Fruit fly (Drosophila melanogaster) whole organism, embryonic: ENCODE results near the gene CG13380.

ENCODE experiments used
- Antp ChIP-seq: fragments of 200-800 bp; sonication (Bioruptor generic); optimal IDR thresholded peaks from 3 replicates; lab custom pipeline; 2016; ENCODE audit warnings: missing biosample characterization, missing genetic modification characterization
- Bteb2 ChIP-seq: fragments of 200-800 bp; sonication (Bioruptor generic); optimal IDR thresholded peaks from 2 replicates; lab custom pipeline; 2016; ENCODE audit warnings: missing biosample characterization, missing genetic modification characterization
- CG10565 ChIP-seq: fragments of 200-800 bp; sonication (Bioruptor generic); optimal IDR thresholded peaks from 3 replicates; lab custom pipeline; 2016; ENCODE audit warnings: missing biosample characterization, mild to moderate bottlenecking, missing genetic modification characterization
- CG13287 ChIP-seq: fragments of 200-800 bp; sonication (Bioruptor generic); IDR thresholded peaks from 2 replicates; pipeline ENCODE4 v1.3.6; 2022; ENCODE audit warnings: missing biosample characterization, missing genetic modification characterization; ENCODE audit not compliant: partially characterized antibody
- CG13296 ChIP-seq: fragments of 200-800 bp; sonication (Bioruptor generic); optimal IDR thresholded peaks from 3 replicates; lab custom pipeline; 2018; ENCODE audit warnings: missing biosample characterization, mild to moderate bottlenecking, missing genetic modification characterization
- CG13775 ChIP-seq: fragments of 200-800 bp; sonication (Bioruptor generic); optimal IDR thresholded peaks from 3 replicates; lab custom pipeline; 2017; ENCODE audit warnings: missing biosample characterization, mild to moderate bottlenecking, missing genetic modification characterization
- CG14050 ChIP-seq: fragments of 200-800 bp; sonication (Bioruptor generic); IDR thresholded peaks from 3 replicates; pipeline ENCODE4 v1.3.6; 2022; ENCODE audit warnings: missing biosample characterization, missing genetic modification characterization
- CG14667 ChIP-seq: fragments of 200-800 bp; sonication (Bioruptor generic); IDR thresholded peaks from 2 replicates; pipeline ENCODE4 v1.3.6; 2022; ENCODE audit warnings: missing biosample characterization, missing genetic modification characterization
- CG15269 ChIP-seq: fragments of 200-800 bp; sonication (Bioruptor generic); optimal IDR thresholded peaks from 2 replicates; lab custom pipeline; 2018; ENCODE audit warnings: missing biosample characterization, mild to moderate bottlenecking, missing genetic modification characterization, moderate library complexity
- CG15514 ChIP-seq: fragments of 200-800 bp; sonication (Bioruptor generic); optimal IDR thresholded peaks from 3 replicates; lab custom pipeline; 2017; ENCODE audit warnings: missing biosample characterization, missing genetic modification characterization, mild to moderate bottlenecking, moderate library complexity, missing genetic modification reagents
- CG1647 ChIP-seq: fragments of 200-800 bp; sonication (Bioruptor generic); optimal IDR thresholded peaks from 3 replicates; lab custom pipeline; 2016; ENCODE audit warnings: missing biosample characterization, missing genetic modification characterization
- CG17186 ChIP-seq: fragments of 200-800 bp; sonication (Bioruptor generic); optimal IDR thresholded peaks from 3 replicates; lab custom pipeline; 2017; ENCODE audit warnings: missing biosample characterization, missing genetic modification reagents, missing genetic modification characterization
- CG17912 ChIP-seq: fragments of 200-800 bp; sonication (Bioruptor generic); optimal IDR thresholded peaks from 2 replicates; lab custom pipeline; 2018; ENCODE audit warnings: missing biosample characterization, mild to moderate bottlenecking, missing genetic modification characterization
- CG2678 ChIP-seq: fragments of 200-800 bp; sonication (Bioruptor generic); optimal IDR thresholded peaks from 3 replicates; lab custom pipeline; 2019; ENCODE audit warnings: missing biosample characterization, mild to moderate bottlenecking, missing genetic modification characterization, moderate library complexity
- CG8388 ChIP-seq: fragments of 200-800 bp; sonication (Bioruptor generic); optimal IDR thresholded peaks from 2 replicates; lab custom pipeline; 2019; ENCODE audit warnings: missing biosample characterization, mild to moderate bottlenecking, missing genetic modification characterization, moderate library complexity
- Dad ChIP-seq: fragments of 200-800 bp; sonication (Bioruptor generic); optimal IDR thresholded peaks from 3 replicates; lab custom pipeline; 2016; ENCODE audit warnings: missing biosample characterization, missing genetic modification characterization
- Ets65A ChIP-seq: fragments of 200-800 bp; sonication (Bioruptor generic); peaks from one replicate; lab custom pipeline; 2016; ENCODE audit warnings: missing biosample characterization, missing genetic modification characterization
- H2.0 ChIP-seq: fragments of 200-800 bp; sonication (Bioruptor generic); IDR thresholded peaks from 2 replicates; pipeline ENCODE4 v1.3.6; 2022; ENCODE audit warnings: missing biosample characterization, missing genetic modification characterization
- HmgZ ChIP-seq: fragments of 200-800 bp; sonication (Bioruptor generic); optimal IDR thresholded peaks from 2 replicates; lab custom pipeline; 2018; ENCODE audit warnings: missing biosample characterization, mild to moderate bottlenecking, missing genetic modification characterization
- Hr39 ChIP-seq: fragments of >200 bp; optimal IDR thresholded peaks from 2 replicates; lab custom pipeline; 2017
- Lim3 ChIP-seq: fragments of 200-800 bp; sonication (Bioruptor generic); IDR thresholded peaks from 2 replicates; pipeline ENCODE4 v1.3.6; 2022; ENCODE audit warnings: missing biosample characterization, missing genetic modification characterization
- Max ChIP-seq: fragments of 200-800 bp; sonication (Bioruptor generic); optimal IDR thresholded peaks from 2 replicates; lab custom pipeline; 2016; ENCODE audit warnings: missing biosample characterization, mild to moderate bottlenecking, missing genetic modification characterization
- Optix ChIP-seq: fragments of 200-800 bp; sonication (Bioruptor generic); IDR thresholded peaks from 3 replicates; pipeline ENCODE4 v1.3.6; 2022; ENCODE audit warnings: missing biosample characterization, missing genetic modification characterization
- Sry-β ChIP-seq: fragments of 200-800 bp; sonication (Bioruptor generic); optimal IDR thresholded peaks from 2 replicates; lab custom pipeline; 2018; ENCODE audit warnings: missing biosample characterization, mild to moderate bottlenecking, missing genetic modification characterization, moderate library complexity
- Sry-δ ChIP-seq: fragments of 200-800 bp; sonication (Bioruptor generic); optimal IDR thresholded peaks from 2 replicates; lab custom pipeline; 2016; ENCODE audit warnings: missing biosample characterization, missing genetic modification characterization
- Trl ChIP-seq, 3 experiments: fragments of >200 bp in 2 of 3; fragments of 200-800 bp in 1 of 3; sonication (Bioruptor generic) in 1 of 3; optimal IDR thresholded peaks; 2 replicates in 1 of 3; 3 replicates in 2 of 3; lab custom pipeline; 2016 to 2017; ENCODE audit warnings: missing biosample characterization in 1 of 3, missing genetic modification characterization in 1 of 3
- Xbp1 ChIP-seq: fragments of 200-800 bp; sonication (Bioruptor generic); optimal IDR thresholded peaks from 3 replicates; lab custom pipeline; 2016; ENCODE audit warnings: missing biosample characterization, mild to moderate bottlenecking, missing genetic modification characterization
- YL-1 ChIP-seq: fragments of 200-800 bp; sonication (Bioruptor generic); optimal IDR thresholded peaks from 3 replicates; lab custom pipeline; 2017; ENCODE audit warnings: missing biosample characterization, mild to moderate bottlenecking, missing genetic modification characterization
- bab2 ChIP-seq: fragments of 200-800 bp; sonication (Bioruptor generic); optimal IDR thresholded peaks from 2 replicates; lab custom pipeline; 2016; ENCODE audit warnings: missing biosample characterization, missing genetic modification characterization
- btn ChIP-seq: fragments of 200-800 bp; sonication (Bioruptor generic); optimal IDR thresholded peaks from 2 replicates; lab custom pipeline; 2016; ENCODE audit warnings: missing biosample characterization, missing genetic modification characterization
- crp ChIP-seq, 2 experiments: fragments of 200-800 bp; sonication (Bioruptor generic); optimal IDR thresholded peaks; 2 replicates in 1 of 2; 3 replicates in 1 of 2; lab custom pipeline; 2017; ENCODE audit warnings: missing biosample characterization in 2 of 2, missing genetic modification characterization in 2 of 2, mild to moderate bottlenecking in 1 of 2, moderate library complexity in 1 of 2
- cwo ChIP-seq: fragments of 200-800 bp; sonication (Bioruptor generic); optimal IDR thresholded peaks from 3 replicates; lab custom pipeline; 2017; ENCODE audit warnings: missing biosample characterization, missing genetic modification characterization, mild to moderate bottlenecking, moderate library complexity, missing genetic modification reagents
- dmrt99B ChIP-seq: fragments of 200-800 bp; sonication (Bioruptor generic); optimal IDR thresholded peaks from 2 replicates; lab custom pipeline; 2018; ENCODE audit warnings: missing biosample characterization, mild to moderate bottlenecking, missing genetic modification characterization, moderate library complexity
- dpn ChIP-seq, 2 experiments: fragments of 200-800 bp; sonication (Bioruptor generic); optimal IDR thresholded peaks; 3 replicates each; lab custom pipeline; 2016; ENCODE audit warnings: missing biosample characterization in 2 of 2, missing genetic modification characterization in 2 of 2
- grn ChIP-seq: fragments of 200-800 bp; sonication (Bioruptor generic); optimal IDR thresholded peaks from 3 replicates; lab custom pipeline; 2017; ENCODE audit warnings: missing biosample characterization, missing genetic modification characterization
- gro ChIP-seq: fragments of 200-800 bp; sonication (Bioruptor generic); optimal IDR thresholded peaks from 2 replicates; lab custom pipeline; 2016; ENCODE audit warnings: missing biosample characterization, missing genetic modification characterization
- hkb ChIP-seq, 2 experiments: fragments of 200-800 bp in 1 of 2; fragments of >200 bp in 1 of 2; sonication (Bioruptor generic) in 1 of 2; IDR thresholded peaks in 1 of 2; optimal IDR thresholded peaks in 1 of 2; 2 replicates each; pipeline versions ENCODE4 v1.3.6 to Lab custom; 2017 to 2022; ENCODE audit warnings: missing biosample characterization in 1 of 2, missing genetic modification characterization in 1 of 2
- inv ChIP-seq: fragments of 200-800 bp; sonication (Bioruptor generic); IDR thresholded peaks from 2 replicates; pipeline ENCODE4 v1.3.6; 2022; ENCODE audit warnings: missing biosample characterization, missing genetic modification characterization; ENCODE audit not compliant: partially characterized antibody
- mld ChIP-seq: fragments of 200-800 bp; sonication (Bioruptor generic); IDR thresholded peaks from 3 replicates; pipeline ENCODE4 v1.3.6; 2022; ENCODE audit warnings: missing biosample characterization, missing genetic modification characterization; ENCODE audit not compliant: partially characterized antibody
- org-1 ChIP-seq: fragments of 200-800 bp; sonication (Bioruptor generic); optimal IDR thresholded peaks from 2 replicates; lab custom pipeline; 2017; ENCODE audit warnings: missing biosample characterization, missing genetic modification characterization
- salm ChIP-seq: fragments of 200-800 bp; sonication (Bioruptor generic); optimal IDR thresholded peaks from 2 replicates; lab custom pipeline; 2018; ENCODE audit warnings: missing biosample characterization, mild to moderate bottlenecking, missing genetic modification characterization
- slou ChIP-seq: fragments of 200-800 bp; sonication (Bioruptor generic); optimal IDR thresholded peaks from 3 replicates; lab custom pipeline; 2016; ENCODE audit warnings: missing biosample characterization, missing genetic modification characterization
- sna ChIP-seq: fragments of 200-800 bp; sonication (Bioruptor generic); IDR thresholded peaks from 2 replicates; pipeline ENCODE4 v1.3.6; 2022; ENCODE audit warnings: missing biosample characterization, missing genetic modification characterization; ENCODE audit not compliant: partially characterized antibody
- stwl ChIP-seq: fragments of 200-800 bp; sonication (Bioruptor generic); optimal IDR thresholded peaks from 3 replicates; lab custom pipeline; 2018; ENCODE audit warnings: missing biosample characterization, mild to moderate bottlenecking, missing genetic modification characterization, moderate library complexity
- tap ChIP-seq: fragments of 200-800 bp; optimal IDR thresholded peaks from 3 replicates; lab custom pipeline; 2019; ENCODE audit warnings: missing biosample characterization, mild to moderate bottlenecking, missing genetic modification characterization, moderate library complexity
- trem ChIP-seq: fragments of 200-800 bp; optimal IDR thresholded peaks from 3 replicates; lab custom pipeline; 2019; ENCODE audit warnings: missing biosample characterization, mild to moderate bottlenecking, missing genetic modification characterization, moderate library complexity
- trh ChIP-seq: fragments of 200-800 bp; sonication (Bioruptor generic); optimal IDR thresholded peaks from 2 replicates; lab custom pipeline; 2016; ENCODE audit warnings: missing biosample characterization, missing genetic modification characterization
- tx ChIP-seq: fragments of 200-800 bp; sonication (Bioruptor generic); optimal IDR thresholded peaks from 2 replicates; lab custom pipeline; 2016; ENCODE audit warnings: missing biosample characterization, missing genetic modification characterization
- vfl ChIP-seq: fragments of 200-800 bp; sonication (Bioruptor generic); optimal IDR thresholded peaks from 2 replicates; lab custom pipeline; 2016; ENCODE audit warnings: missing biosample characterization, missing genetic modification characterization

CG13380 gene

DNA sequence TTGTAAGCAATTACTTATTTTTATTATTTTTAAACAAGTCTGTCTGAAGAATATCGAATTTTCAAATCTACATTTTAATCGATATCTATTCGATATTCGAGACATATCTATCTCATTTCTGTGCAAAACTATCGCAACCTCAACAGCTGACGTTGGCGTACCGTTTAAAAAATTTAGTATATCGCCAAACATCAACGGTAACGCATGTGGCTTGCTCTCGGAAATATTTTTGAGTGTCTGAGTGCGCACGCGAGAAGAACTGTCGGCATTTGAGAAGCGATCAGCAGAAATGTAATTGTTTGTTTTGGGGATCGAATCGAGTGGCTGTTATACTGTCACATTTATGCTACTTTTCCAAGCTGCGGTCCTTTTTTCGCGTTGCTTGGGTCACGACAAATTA is 8.0 kb upstream of the CG13380 start, which contains the start of gene MYPT-75D (continued):
- peak; percentile 18 for TF ChIP-seq tap (tag; lab: Kevin White, UChicago)
- peak; percentile 5 for TF ChIP-seq salm (tag; lab: Kevin White, UChicago)
- no peak for TF ChIP-seq CG14667 (GFP tag; lab: Robert Waterston, UW)
- no peak for TF ChIP-seq CG8388 (GFP tag; lab: Kevin White, UChicago)
- peak; percentile 37 for TF ChIP-seq cwo (GFP tag; lab: Kevin White, UChicago)
- TF ChIP-seq CG13296 (GFP tag; lab: Kevin White, UChicago): peak; percentile 43
- no peak for TF ChIP-seq Trl (optimal IDR thresholded peaks at IDR 0.05; lab: Kevin White, UChicago)
- peak; percentile 51 for TF ChIP-seq Trl (GFP tag; optimal IDR thresholded peaks at IDR 0.05; lab: Kevin White, UChicago)
- TF ChIP-seq Hr39 (lab: Kevin White, UChicago): no peak
- peak; percentile 82 for TF ChIP-seq inv
- peak; percentile 10 for TF ChIP-seq Xbp1 (GFP tag; lab: Kevin White, UChicago)
- no peak for TF ChIP-seq hkb (optimal IDR thresholded peaks at IDR 0.05; lab: Kevin White, UChicago)
- TF ChIP-seq hkb (GFP tag; IDR thresholded peaks at IDR 0.05; lab: Robert Waterston, UW): peak; percentile 11; the same call in 1 of the 2 replicates

DNA sequence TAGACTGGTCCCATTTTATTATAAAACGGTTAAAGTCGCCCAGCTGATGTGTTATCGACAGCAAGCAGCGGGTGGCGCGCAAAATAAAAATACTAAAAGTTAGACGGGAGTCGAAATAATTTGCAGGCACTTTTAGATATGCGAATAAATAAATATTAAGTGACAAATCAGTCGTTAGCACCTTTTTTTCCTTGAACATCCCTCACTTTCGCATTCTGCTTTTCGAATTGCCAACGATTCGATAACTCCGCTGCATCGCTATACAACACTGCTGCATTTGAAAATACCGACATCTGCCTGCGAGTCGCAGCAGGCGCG is 4.6 kb upstream of the CG13380 start, which contains the start of gene bora:
Gene bora, plus strand, starts transcription at position 271 of the 318 bp plus-strand sequence.
- TF ChIP-seq Optix (GFP tag; lab: Robert Waterston, UW) (no peak), tx (no peak), gro (GFP tag; lab: Kevin White, UChicago) (no peak), CG13287 (GFP tag; lab: Robert Waterston, UW) (no peak), CG17186 (GFP tag; lab: Kevin White, UChicago) (peak; percentile 21), trh (no peak), trem (peak; percentile 17), Bteb2 (no peak), Sry-β (GFP tag; lab: Kevin White, UChicago) (no peak), CG2678 (no peak), org-1 (GFP tag; lab: Kevin White, UChicago) (no peak), sna (GFP tag; lab: Robert Waterston, UW) (no peak), mld (GFP tag; lab: Robert Waterston, UW) (no peak), CG10565 (GFP tag; lab: Kevin White, UChicago) (no peak), CG14050 (GFP tag; lab: Robert Waterston, UW) (no peak), CG13775 (GFP tag; lab: Kevin White, UChicago) (no peak), dmrt99B (tag; lab: Kevin White, UChicago) (no peak), Antp (GFP tag; lab: Kevin White, UChicago) (no peak), CG1647 (GFP tag; lab: Kevin White, UChicago) (no peak), CG17912 (GFP tag; lab: Kevin White, UChicago) (no peak), Ets65A (GFP tag; lab: Kevin White, UChicago) (peak; percentile 63), crp (GFP tag; optimal IDR thresholded peaks at IDR 0.05; lab: Kevin White, UChicago) (peak; percentile 10 to 85), YL-1 (GFP tag; lab: Kevin White, UChicago) (no peak), hkb (optimal IDR thresholded peaks at IDR 0.05; lab: Kevin White, UChicago) (no peak), hkb (GFP tag; IDR thresholded peaks at IDR 0.05; lab: Robert Waterston, UW) (no peak), dpn (GFP tag; optimal IDR thresholded peaks at IDR 0.05; lab: Kevin White, UChicago) (peak in 1 of 2 experiments; percentile 14), CG15514 (no peak), stwl (peak; percentile 47), slou (GFP tag; lab: Kevin White, UChicago) (no peak), CG15269 (tag; lab: Kevin White, UChicago) (no peak), bab2 (no peak), Lim3 (GFP tag; lab: Robert Waterston, UW) (no peak), Sry-δ (GFP tag; lab: Kevin White, UChicago) (peak; percentile 44), vfl (GFP tag; lab: Kevin White, UChicago) (no peak), HmgZ (tag; lab: Kevin White, UChicago) (no peak), btn (GFP tag; lab: Kevin White, UChicago) (no peak), Dad (GFP tag; lab: Kevin White, UChicago) (no peak), Max (GFP tag; lab: Kevin White, UChicago) (no peak), grn (no peak), H2.0 (no peak)
